Worm (Caenorhabditis elegans) whole organism, L4 larva: ENCODE measurements around the gene sre-21.

Experiments
- R02D3.7 ChIP-seq: fragments of 150-350 bp; sonication (generic microtip); optimal IDR thresholded peaks from 3 replicates; lab custom pipeline; 2014; ENCODE audit warnings: missing biosample characterization, missing genetic modification characterization
- ZK546.5 ChIP-seq, 2 experiments: sonication (generic microtip); optimal IDR thresholded peaks; 2 replicates each; lab custom pipeline; 2017; ENCODE audit warnings: missing biosample characterization in 2 of 2, missing genetic modification characterization in 2 of 2
- lin-13 ChIP-seq: fragments of 150-350 bp; optimal IDR thresholded peaks from 2 replicates; lab custom pipeline; 2014; ENCODE audit warnings: missing biosample characterization, missing genetic modification reagents, missing genetic modification characterization
- mep-1 ChIP-seq: fragments of 150-350 bp; sonication (generic microtip); optimal IDR thresholded peaks from 3 replicates; lab custom pipeline; 2014; ENCODE audit warnings: missing biosample characterization, missing genetic modification characterization
- pha-4 ChIP-seq, 2 experiments: fragments of 150-350 bp in 1 of 2; fragments of 200-800 bp in 1 of 2; sonication (Bioruptor generic) in 1 of 2; IDR thresholded peaks in 1 of 2; optimal IDR thresholded peaks in 1 of 2; 2 replicates each; pipeline versions ENCODE4 v1.3.6 to Lab custom; 2014 to 2022; ENCODE audit warnings: missing genetic modification characterization in 2 of 2, missing genetic modification reagents in 2 of 2, missing biosample characterization in 1 of 2, missing compliant biosample characterization in 1 of 2
- unc-39 ChIP-seq: sonication (generic microtip); optimal IDR thresholded peaks from 2 replicates; lab custom pipeline; 2017; ENCODE audit warnings: missing biosample characterization, missing genetic modification characterization
- zag-1 ChIP-seq: fragments of 150-350 bp; optimal IDR thresholded peaks from 2 replicates; lab custom pipeline; 2014; ENCODE audit warnings: missing biosample characterization, missing genetic modification characterization

DNA sequence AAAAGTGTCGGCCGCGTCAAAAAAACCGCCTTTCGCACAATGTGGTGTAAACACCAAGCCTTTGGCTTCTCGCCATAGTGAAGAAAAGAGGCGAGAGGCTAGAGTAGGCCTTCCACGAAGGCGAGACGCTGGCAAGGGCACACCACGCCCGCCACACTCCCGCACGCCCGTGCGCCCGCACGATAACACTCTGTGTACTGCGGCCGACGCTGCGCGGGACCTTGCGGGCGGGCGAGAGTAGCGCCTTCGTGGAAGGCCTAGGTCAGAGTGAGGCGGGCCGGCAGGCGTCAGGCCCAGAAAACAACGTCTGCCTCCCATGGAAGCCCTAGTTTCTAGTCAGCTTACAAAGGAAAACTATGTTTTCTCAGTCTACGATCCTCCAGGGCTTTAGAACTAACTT is 39.1 kb upstream of the sre-21 start:
- TF ChIP-seq mep-1 (tag; lab: Kevin White, UChicago) (no peak), unc-39 (tag; lab: Kevin White, UChicago) (no peak), zag-1 (tag; lab: Kevin White, UChicago) (no peak), pha-4 (GFP tag; IDR thresholded peaks at IDR 0.05; lab: Robert Waterston, UW) (no peak), pha-4 (tag; optimal IDR thresholded peaks at IDR 0.05; lab: Kevin White, UChicago) (no peak), R02D3.7 (tag; lab: Kevin White, UChicago) (no peak), ZK546.5 (tag; optimal IDR thresholded peaks at IDR 0.05; lab: Kevin White, UChicago) (no peak), lin-13 (GFP tag; lab: Kevin White, UChicago) (no peak)
